Worm (Caenorhabditis elegans): Measurements from ENCODE around the gene srh-75.
A peak's percentile ranks its signal among the peaks of the same experiment; 100 is the strongest.

Gene srh-75

ce11 chrV:11069277-11069676 is 12.3 kb upstream of the srh-75 start, which contains the start of gene T04C12.8:
T04C12.8 (minus strand) TSS chrV:11069358.
- no peak for TF ChIP-seq ets-5 (GFP tag; IDR thresholded peaks at IDR 0.05)
- no peak for TF ChIP-seq fos-1 (tag; optimal IDR thresholded peaks at IDR 0.05)
- no peak for TF ChIP-seq lin-13 (GFP tag; optimal IDR thresholded peaks at IDR 0.05)
- TF ChIP-seq blmp-1 (tag; optimal IDR thresholded peaks at IDR 0.05) = peak; percentile 3
- TF ChIP-seq pqm-1 (tag; optimal IDR thresholded peaks at IDR 0.05) = peak; percentile 24
- peak; percentile 23 for TF ChIP-seq egl-13 (tag; optimal IDR thresholded peaks at IDR 0.05)
- TF ChIP-seq grh-1 (GFP tag; IDR thresholded peaks at IDR 0.05) = no peak
- TF ChIP-seq snu-23 (GFP tag; optimal IDR thresholded peaks at IDR 0.05) = no peak
- peak; percentile 48 for TF ChIP-seq tlp-1 (tag; optimal IDR thresholded peaks at IDR 0.05)
- TF ChIP-seq lsy-2 (tag; optimal IDR thresholded peaks at IDR 0.05) = no peak
- TF ChIP-seq ceh-88 (GFP tag; IDR thresholded peaks at IDR 0.05) = no peak
- no peak for TF ChIP-seq efl-1 (optimal IDR thresholded peaks at IDR 0.05)
- peak in 1 of 2 experiments; percentile 27 for TF ChIP-seq efl-1 (GFP tag; optimal IDR thresholded peaks at IDR 0.05 in 1 of 2)
- TF ChIP-seq hlh-17 (GFP tag; optimal IDR thresholded peaks at IDR 0.05; ENCODE audit: borderline replicate concordance) = no peak
- peak; percentile 48 for TF ChIP-seq jun-1 (tag; optimal IDR thresholded peaks at IDR 0.05)
- no peak for TF ChIP-seq skn-1 (tag; optimal IDR thresholded peaks at IDR 0.05)
- TF ChIP-seq xbp-1 (tag; optimal IDR thresholded peaks at IDR 0.05) = no peak
- peak; percentile 25 for TF ChIP-seq nhr-20 (tag; optimal IDR thresholded peaks at IDR 0.05)
- TF ChIP-seq swsn-7 (tag; optimal IDR thresholded peaks at IDR 0.05) = no peak
- TF ChIP-seq ceh-63 (GFP tag; optimal IDR thresholded peaks at IDR 0.05) = no peak
- no peak for TF ChIP-seq ceh-90 (tag; optimal IDR thresholded peaks at IDR 0.05)
- TF ChIP-seq elt-2 (tag; optimal IDR thresholded peaks at IDR 0.05) = peak; percentile 98
- peak; percentile 35 for TF ChIP-seq nhr-90 (tag; optimal IDR thresholded peaks at IDR 0.05; ENCODE audit: poor library complexity)
- no peak for TF ChIP-seq unc-62 (GFP tag; optimal IDR thresholded peaks at IDR 0.05)
- no peak for TF ChIP-seq lir-3 (tag; optimal IDR thresholded peaks at IDR 0.05; ENCODE audit: poor library complexity)
- TF ChIP-seq sup-37 (GFP tag; optimal IDR thresholded peaks at IDR 0.05) = no peak
- 0 out of 2 replicates have a peak, but pooled peaks have one; percentile 10 for TF ChIP-seq nhr-19 (GFP tag; conservative IDR thresholded peaks at IDR 0.05)
- no peak for TF ChIP-seq nhr-84 (tag; optimal IDR thresholded peaks at IDR 0.05)
- TF ChIP-seq ama-1 (optimal IDR thresholded peaks at IDR 0.05) = no peak
- peak; percentile 51 for TF ChIP-seq nhr-71 (tag; optimal IDR thresholded peaks at IDR 0.05)
- TF ChIP-seq lin-35 (GFP tag; optimal IDR thresholded peaks at IDR 0.05) = peak in 1 of 2 experiments; percentile 41
- no peak for TF ChIP-seq egl-27 (tag; optimal IDR thresholded peaks at IDR 0.05)
- TF ChIP-seq nhr-11 (tag; optimal IDR thresholded peaks at IDR 0.05) = no peak
- TF ChIP-seq nhr-47 (tag; optimal IDR thresholded peaks at IDR 0.05) = peak; percentile 5
- TF ChIP-seq elt-3 (tag; optimal IDR thresholded peaks at IDR 0.05) = peak in 1 of 6 experiments; percentile 4
- TF ChIP-seq unc-130 (tag; optimal IDR thresholded peaks at IDR 0.05) = no peak
- peak; percentile 49 for TF ChIP-seq lin-14 (GFP tag; optimal IDR thresholded peaks at IDR 0.05)
- TF ChIP-seq fkh-4 (tag; optimal IDR thresholded peaks at IDR 0.05; ENCODE audit: borderline replicate concordance) = no peak
- TF ChIP-seq ceh-82 (tag; optimal IDR thresholded peaks at IDR 0.05) = no peak
- TF ChIP-seq dsc-1 (tag; optimal IDR thresholded peaks at IDR 0.05) = peak; percentile 78
- TF ChIP-seq nhr-85 (tag) = peak; percentile 28

DNA sequence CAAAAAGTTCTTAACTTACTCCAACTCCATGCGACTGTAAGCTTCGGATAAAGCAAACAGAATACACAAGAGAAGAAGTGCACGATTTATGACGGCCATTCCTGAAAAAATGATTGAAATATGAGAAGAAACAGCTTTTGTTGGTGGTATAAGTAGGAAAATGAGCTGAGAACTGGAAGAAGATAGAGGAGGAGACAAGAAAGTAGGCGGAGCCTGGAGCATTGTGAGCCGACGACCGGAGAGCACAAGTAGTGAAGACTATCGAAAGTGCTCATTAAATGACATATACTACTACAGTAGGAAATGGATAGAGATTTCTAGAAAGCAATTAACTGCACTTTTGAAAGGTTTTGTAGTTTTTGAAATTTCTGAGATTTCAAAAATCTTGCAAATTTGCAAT is 8.6 kb upstream of the srh-75 start, which contains the start of gene nlp-80:
TSS of gene nlp-80 (minus strand) at position 101 of the 400 bp plus-strand sequence.
- TF ChIP-seq nhr-12 (tag; optimal IDR thresholded peaks at IDR 0.05) (no peak), nhr-237 (tag; optimal IDR thresholded peaks at IDR 0.05) (no peak), fos-1 (tag; optimal IDR thresholded peaks at IDR 0.05) (no peak), fkh-8 (tag; optimal IDR thresholded peaks at IDR 0.05) (peak; percentile 6), snu-23 (GFP tag; optimal IDR thresholded peaks at IDR 0.05) (no peak), nhr-47 (tag; optimal IDR thresholded peaks at IDR 0.05) (no peak), lin-15B (tag; optimal IDR thresholded peaks at IDR 0.05) (no peak), ztf-11 (tag; optimal IDR thresholded peaks at IDR 0.05) (no peak)
